Worm (Caenorhabditis elegans): ENCODE results near the gene vit-5.
A peak's percentile ranks its signal among the peaks of the same experiment; 100 is the strongest.

- TF ChIP-seq ama-1 (optimal IDR thresholded peaks at IDR 0.05) (no peak), B0310.2 (tag; optimal IDR thresholded peaks at IDR 0.05) (peak; percentile 81), aly-1 (tag; optimal IDR thresholded peaks at IDR 0.05) (peak; percentile 88)
Observed at ce11 chrX:3371264-3371663, 32.0 kb upstream of the vit-5 start.
